Worm (Caenorhabditis elegans) whole organism, young adult: ENCODE measurements around the gene F55A4.3.

Experiments
- F49E8.2 ChIP-seq: sonication (generic microtip); optimal IDR thresholded peaks from 3 replicates; lab custom pipeline; 2017; ENCODE audit warnings: missing genetic modification characterization, mild to moderate bottlenecking, missing compliant biosample characterization, antibody characterized with exemption, moderate library complexity; ENCODE audit not compliant: insufficient read depth
- K11D2.4 ChIP-seq: fragments of 200-800 bp; sonication (Bioruptor generic); IDR thresholded peaks from 2 replicates; pipeline ENCODE4 v1.3.6; 2022; ENCODE audit warnings: missing genetic modification reagents, missing genetic modification characterization, missing compliant biosample characterization
- ama-1 ChIP-seq, 3 experiments: fragments of 150-350 bp in 1 of 3; sonication (generic microtip) in 2 of 3; optimal IDR thresholded peaks; 2 replicates each; lab custom pipeline; 2014 to 2018; ENCODE audit warnings: missing biosample characterization in 2 of 3, missing genetic modification characterization in 2 of 3, missing genetic modification reagents in 2 of 3
- aptf-2 ChIP-seq: fragments of 200-800 bp; sonication (Bioruptor generic); conservative IDR thresholded peaks from 2 replicates; pipeline ENCODE4 v1.3.6; 2022; ENCODE audit warnings: missing genetic modification reagents, missing genetic modification characterization, missing compliant biosample characterization
- ceh-91 ChIP-seq: fragments of 200-800 bp; sonication (Bioruptor generic); IDR thresholded peaks from 2 replicates; pipeline ENCODE4 v1.3.6; 2022; ENCODE audit warnings: missing genetic modification reagents, missing genetic modification characterization, missing compliant biosample characterization
- die-1 ChIP-seq: sonication (generic microtip); optimal IDR thresholded peaks from 2 replicates; lab custom pipeline; 2016; ENCODE audit warnings: missing genotype, mild to moderate bottlenecking, missing genetic modification characterization, missing compliant biosample characterization
- madf-3 ChIP-seq: fragments of 200-800 bp; sonication (Bioruptor generic); IDR thresholded peaks from 2 replicates; pipeline ENCODE4 v1.3.6; 2022; ENCODE audit warnings: missing genetic modification reagents, missing genetic modification characterization, missing compliant biosample characterization
- pha-4 ChIP-seq: fragments of 150-350 bp; sonication (generic microtip); optimal IDR thresholded peaks from 2 replicates; lab custom pipeline; 2014; ENCODE audit warnings: missing biosample characterization, missing genetic modification reagents, missing genetic modification characterization
- repo-1 ChIP-seq: sonication (generic microtip); optimal IDR thresholded peaks from 2 replicates; lab custom pipeline; 2017; ENCODE audit warnings: mild to moderate bottlenecking, missing genetic modification characterization, missing compliant biosample characterization
- snpc-3.4 ChIP-seq: sonication (generic microtip); optimal IDR thresholded peaks from 2 replicates; lab custom pipeline; 2017; ENCODE audit warnings: missing genetic modification characterization, mild to moderate bottlenecking, missing compliant biosample characterization, antibody characterized with exemption, moderate library complexity, missing genotype, missing genetic modification reagents
- unc-62 ChIP-seq: fragments of 150-350 bp; optimal IDR thresholded peaks from 2 replicates; lab custom pipeline; 2014; ENCODE audit warnings: missing biosample characterization, missing genetic modification reagents, missing genetic modification characterization
- ztf-25 ChIP-seq: fragments of 200-800 bp; sonication (Bioruptor generic); IDR thresholded peaks from 2 replicates; pipeline ENCODE4 v1.3.6; 2022; ENCODE audit warnings: missing genetic modification reagents, missing genetic modification characterization, missing compliant biosample characterization

ce11 chrX:1064064-1064463 is 39.2 kb upstream of the F55A4.3 start:
- TF ChIP-seq pha-4 (tag; lab: Kevin White, UChicago), result no peak
- no peak for TF ChIP-seq ama-1 (optimal IDR thresholded peaks at IDR 0.05; lab: Kevin White, UChicago)
- TF ChIP-seq ama-1 (GFP tag; optimal IDR thresholded peaks at IDR 0.05; lab: Kevin White, UChicago), result no peak
- no peak for TF ChIP-seq madf-3 (GFP tag; lab: Robert Waterston, UW)
- TF ChIP-seq ztf-25, result no peak
- no peak for TF ChIP-seq repo-1 (tag; lab: Kevin White, UChicago)
- no peak for TF ChIP-seq F49E8.2
- TF ChIP-seq aptf-2, result no peak
- TF ChIP-seq ceh-91 (GFP tag; lab: Robert Waterston, UW), result no peak
- peak; percentile 50; the same call in 1 of the 2 replicates for TF ChIP-seq K11D2.4 (GFP tag; lab: Robert Waterston, UW)
- TF ChIP-seq unc-62 (GFP tag; lab: Kevin White, UChicago), result no peak
- TF ChIP-seq die-1 (tag; lab: Kevin White, UChicago), result no peak
- no peak for TF ChIP-seq snpc-3.4
